Worm (Caenorhabditis elegans): ENCODE data around the gene csp-1.
A peak's percentile ranks its signal among the peaks of the same experiment; 100 is the strongest.

The csp-1 gene

ce11 chrII:13585655-13586170, 15.3 kb upstream of the csp-1 start, which contains the start of gene Y48E1B.8:
Gene Y48E1B.8, plus strand, starts transcription at chrII:13585705.
- TF ChIP-seq pqm-1 (tag; optimal IDR thresholded peaks at IDR 0.05) (no peak), irx-1 (tag; optimal IDR thresholded peaks at IDR 0.05) (no peak), nhr-12 (tag; optimal IDR thresholded peaks at IDR 0.05) (no peak), fos-1 (tag; optimal IDR thresholded peaks at IDR 0.05) (no peak), tbx-2 (tag; optimal IDR thresholded peaks at IDR 0.05) (no peak), aly-2 (tag; optimal IDR thresholded peaks at IDR 0.05) (no peak), unc-130 (tag; optimal IDR thresholded peaks at IDR 0.05) (no peak), mep-1 (tag; optimal IDR thresholded peaks at IDR 0.05) (no peak), ztf-11 (tag; optimal IDR thresholded peaks at IDR 0.05) (no peak), snpc-4 (tag; optimal IDR thresholded peaks at IDR 0.05) (no peak), lin-35 (GFP tag; optimal IDR thresholded peaks at IDR 0.05) (no peak)

ce11 chrII:13590461-13590860, 10.5 kb upstream of the csp-1 start, which contains the start of gene clec-145:
Gene clec-145, minus strand, starts transcription at chrII:13590561.
- no peak for TF ChIP-seq nhr-12 (tag; optimal IDR thresholded peaks at IDR 0.05)
- TF ChIP-seq efl-1 (optimal IDR thresholded peaks at IDR 0.05), result no peak
- peak in 1 of 2 experiments; percentile 75 for TF ChIP-seq efl-1 (GFP tag; optimal IDR thresholded peaks at IDR 0.05 in 1 of 2)

DNA sequence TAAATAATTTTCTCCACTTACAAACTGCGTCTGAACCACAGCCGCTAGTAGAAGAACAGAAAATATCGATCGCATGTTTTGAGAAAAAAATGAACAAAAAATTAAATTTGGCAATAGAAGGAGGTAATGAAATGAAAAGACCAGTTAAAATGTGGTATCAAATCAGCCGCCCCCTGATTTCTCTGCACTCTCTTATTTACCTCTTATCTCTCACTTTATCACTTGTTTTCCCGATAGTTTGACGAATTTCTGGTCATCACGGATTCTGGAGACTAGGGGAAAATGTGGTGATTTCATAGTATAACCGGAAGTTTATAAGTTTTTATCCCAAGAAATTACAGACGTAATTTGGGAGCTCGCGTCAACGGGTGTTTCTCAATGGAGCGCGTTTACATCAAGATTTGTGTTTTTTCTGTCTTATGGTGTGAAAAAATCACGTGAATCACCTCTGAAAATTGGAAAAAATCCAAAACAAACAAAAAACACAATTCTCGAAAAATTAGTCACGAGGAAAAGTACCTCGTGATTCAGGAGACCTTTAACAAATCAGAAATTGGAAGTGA, 7.3 kb upstream of the csp-1 start, which contains the start of gene clec-146:
TSS of gene clec-146 (minus strand) at position 116 of the 563 bp plus-strand sequence.
- TF ChIP-seq nhr-20 (tag; optimal IDR thresholded peaks at IDR 0.05), result no peak
- TF ChIP-seq nhr-85 (tag), result peak; percentile 68
- TF ChIP-seq lsy-2 (tag; optimal IDR thresholded peaks at IDR 0.05), result peak in 1 of 2 experiments; percentile 25
- no peak for TF ChIP-seq nhr-237 (tag; optimal IDR thresholded peaks at IDR 0.05)
- TF ChIP-seq elt-3 (tag; optimal IDR thresholded peaks at IDR 0.05), result peak in 1 of 6 experiments; percentile 55
- no peak for TF ChIP-seq efl-1 (optimal IDR thresholded peaks at IDR 0.05)
- TF ChIP-seq efl-1 (GFP tag; optimal IDR thresholded peaks at IDR 0.05 in 1 of 2), result peak in 1 of 2 experiments; percentile 92
- TF ChIP-seq nhr-19 (GFP tag; conservative IDR thresholded peaks at IDR 0.05), result 0 out of 2 replicates have a peak, but pooled peaks have one; percentile 17
- TF ChIP-seq blmp-1 (tag; optimal IDR thresholded peaks at IDR 0.05), result peak; percentile 9

- no peak for TF ChIP-seq fkh-8 (tag; optimal IDR thresholded peaks at IDR 0.05)
- TF ChIP-seq hpl-2 (GFP tag; optimal IDR thresholded peaks at IDR 0.05), result no peak
- TF ChIP-seq lin-14 (GFP tag; optimal IDR thresholded peaks at IDR 0.05), result no peak
- no peak for TF ChIP-seq ztf-4 (tag; optimal IDR thresholded peaks at IDR 0.05)
- no peak for TF ChIP-seq zip-4 (GFP tag; optimal IDR thresholded peaks at IDR 0.05)
These were observed 5.7 kb upstream of the csp-1 start for ce11 chrII:13595279-13595678.

DNA sequence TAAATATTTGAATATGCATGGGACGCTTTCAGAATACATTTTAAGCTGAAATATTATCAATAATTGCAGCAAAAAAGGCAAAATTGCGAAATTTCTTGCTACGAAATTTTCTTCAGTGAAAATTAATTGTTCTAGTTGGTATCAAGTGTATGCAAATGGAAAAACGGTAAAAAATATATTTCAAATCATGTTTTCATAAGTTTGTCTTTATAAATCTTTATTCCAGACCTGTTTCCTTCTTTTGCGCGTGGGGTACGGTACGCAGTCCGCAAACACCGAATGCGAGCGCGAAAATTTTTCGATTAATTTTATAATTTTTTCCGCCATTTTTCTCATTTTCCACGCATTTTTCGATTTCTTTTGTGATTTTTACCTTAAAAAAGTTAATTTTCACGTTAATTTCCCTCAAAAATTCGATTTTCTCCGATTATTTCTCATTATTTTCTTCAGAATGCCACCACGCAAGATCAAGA, 4.5 kb upstream of the csp-1 start, which contains the start of the genes fbxc-23 and csc-1:
TSS of gene fbxc-23 (minus strand) at position 51 of the 473 bp plus-strand sequence.
TSS of gene csc-1 (plus strand) at position 451 of the 473 bp plus-strand sequence.
- no peak for TF ChIP-seq mef-2 (tag; optimal IDR thresholded peaks at IDR 0.05)
- TF ChIP-seq mep-1 (tag; optimal IDR thresholded peaks at IDR 0.05), result peak; percentile 75
- TF ChIP-seq nhr-20 (tag; optimal IDR thresholded peaks at IDR 0.05), result peak; percentile 60
- no peak for TF ChIP-seq skn-1 (tag; optimal IDR thresholded peaks at IDR 0.05)
- no peak for TF ChIP-seq hlh-17 (GFP tag; optimal IDR thresholded peaks at IDR 0.05; ENCODE audit: borderline replicate concordance)
- TF ChIP-seq C04F5.9 (tag; optimal IDR thresholded peaks at IDR 0.05), result no peak
- no peak for TF ChIP-seq ceh-88 (GFP tag; IDR thresholded peaks at IDR 0.05)
- no peak for TF ChIP-seq aha-1 (tag; optimal IDR thresholded peaks at IDR 0.05)
- TF ChIP-seq unc-98 (GFP tag; IDR thresholded peaks at IDR 0.05), result no peak
- no peak for TF ChIP-seq jun-1 (tag; optimal IDR thresholded peaks at IDR 0.05)
- TF ChIP-seq lin-15B (tag; optimal IDR thresholded peaks at IDR 0.05), result no peak
- TF ChIP-seq lin-14 (GFP tag; optimal IDR thresholded peaks at IDR 0.05), result peak; percentile 43
- TF ChIP-seq nhr-12 (tag; optimal IDR thresholded peaks at IDR 0.05), result no peak
- no peak for TF ChIP-seq ama-1 (optimal IDR thresholded peaks at IDR 0.05)
- TF ChIP-seq nhr-77 (tag; optimal IDR thresholded peaks at IDR 0.05), result peak; percentile 21
- TF ChIP-seq ztf-4 (tag; optimal IDR thresholded peaks at IDR 0.05), result no peak
- no peak for TF ChIP-seq nhr-28 (tag; optimal IDR thresholded peaks at IDR 0.05)
- no peak for TF ChIP-seq ceh-8 (GFP tag; optimal IDR thresholded peaks at IDR 0.05)
- peak; percentile 91 to 96 (median 93) for TF ChIP-seq dpl-1 (GFP tag; optimal IDR thresholded peaks at IDR 0.05)
- peak; percentile 59 for TF ChIP-seq C16A3.4 (tag; optimal IDR thresholded peaks at IDR 0.05)
- no peak for TF ChIP-seq unc-86 (tag; optimal IDR thresholded peaks at IDR 0.05)
- TF ChIP-seq fos-1 (tag; optimal IDR thresholded peaks at IDR 0.05), result no peak
- no peak for TF ChIP-seq lir-3 (tag; optimal IDR thresholded peaks at IDR 0.05; ENCODE audit: poor library complexity)
- no peak for TF ChIP-seq elt-2 (tag; optimal IDR thresholded peaks at IDR 0.05)
- TF ChIP-seq isw-1 (GFP tag; IDR thresholded peaks at IDR 0.05), result no peak; the same call in 1 of the 2 replicates
- no peak for TF ChIP-seq egl-27 (tag; optimal IDR thresholded peaks at IDR 0.05)
